Fruit fly (Drosophila melanogaster) Kc167 (cell line): ENCODE results near the gene Sfp24Bd.

Source experiments
- h ChIP-seq: fragments of >200 bp; optimal IDR thresholded peaks from 3 replicates; lab custom pipeline; 2018; ENCODE audit warnings: missing external identifiers
- psq ChIP-seq: fragments of >200 bp; optimal IDR thresholded peaks from 2 replicates; lab custom pipeline; 2017; ENCODE audit warnings: missing external identifiers

DNA sequence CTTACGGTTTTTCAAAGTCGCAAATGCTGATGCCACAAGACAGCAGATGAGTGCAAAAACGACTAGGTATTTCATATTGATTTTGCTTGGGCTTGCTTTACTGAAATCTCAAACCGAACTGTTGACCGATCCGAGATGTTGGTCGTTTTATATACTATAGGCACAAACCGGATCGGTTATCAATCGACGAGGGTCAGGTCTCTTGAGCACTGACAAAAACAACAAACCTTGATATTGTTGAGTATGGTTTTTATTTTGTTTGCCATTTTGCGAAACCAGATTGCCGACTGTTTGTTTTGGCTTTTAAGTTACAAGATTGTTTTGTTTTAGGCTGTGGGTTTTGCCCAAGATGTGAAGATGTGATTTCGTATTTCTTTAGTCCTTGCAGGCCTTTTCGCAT is 23.5 kb upstream of the Sfp24Bd start, which contains the start of gene CG16704:
- TF ChIP-seq psq (lab: Kevin White, UChicago) (no peak), h (lab: Kevin White, UChicago) (no peak)
